Worm (Caenorhabditis elegans) whole organism, young adult: ENCODE measurements around the gene C29G2.6.

ENCODE experiments used
- B0019.2 ChIP-seq: fragments of 200-800 bp; sonication (Bioruptor generic); conservative IDR thresholded peaks from 2 replicates; pipeline ENCODE4 v1.3.6; 2022; ENCODE audit warnings: missing genetic modification reagents, missing genetic modification characterization, missing compliant biosample characterization
- B0035.1 ChIP-seq: sonication (generic microtip); optimal IDR thresholded peaks from 2 replicates; lab custom pipeline; 2016; ENCODE audit warnings: missing genetic modification characterization, mild to moderate bottlenecking, missing compliant biosample characterization, missing genotype, missing genetic modification reagents
- B0336.3 ChIP-seq: fragments of 200-800 bp; sonication (Bioruptor generic); IDR thresholded peaks from 2 replicates; pipeline ENCODE4 v1.3.6; 2022; ENCODE audit warnings: missing genetic modification characterization, missing compliant biosample characterization
- D2030.7 ChIP-seq: fragments of 200-800 bp; sonication (Bioruptor generic); IDR thresholded peaks from 2 replicates; pipeline ENCODE4 v1.3.6; 2022; ENCODE audit warnings: missing genetic modification reagents, missing genetic modification characterization, missing compliant biosample characterization
- F22D6.2 ChIP-seq: sonication (generic microtip); optimal IDR thresholded peaks from 2 replicates; lab custom pipeline; 2016; ENCODE audit warnings: mild to moderate bottlenecking, missing genetic modification characterization, missing compliant biosample characterization
- F49E8.2 ChIP-seq: sonication (generic microtip); optimal IDR thresholded peaks from 3 replicates; lab custom pipeline; 2017; ENCODE audit warnings: missing genetic modification characterization, mild to moderate bottlenecking, missing compliant biosample characterization, antibody characterized with exemption, moderate library complexity; ENCODE audit not compliant: insufficient read depth
- F57A8.1 ChIP-seq: fragments of 200-800 bp; sonication (Bioruptor generic); optimal IDR thresholded peaks from 2 replicates; lab custom pipeline; 2018; ENCODE audit warnings: mild to moderate bottlenecking, missing genetic modification characterization, moderate library complexity, missing compliant biosample characterization
- K11D2.4 ChIP-seq: fragments of 200-800 bp; sonication (Bioruptor generic); IDR thresholded peaks from 2 replicates; pipeline ENCODE4 v1.3.6; 2022; ENCODE audit warnings: missing genetic modification reagents, missing genetic modification characterization, missing compliant biosample characterization
- T26A5.8 ChIP-seq: sonication (generic microtip); optimal IDR thresholded peaks from 2 replicates; lab custom pipeline; 2016; ENCODE audit warnings: missing genetic modification characterization, missing compliant biosample characterization
- Y53F4B.3 ChIP-seq: fragments of 200-800 bp; sonication (Bioruptor generic); IDR thresholded peaks from 2 replicates; pipeline ENCODE4 v1.3.6; 2022; ENCODE audit warnings: missing genetic modification reagents, missing genetic modification characterization, missing compliant biosample characterization
- Y53G8AR.9 ChIP-seq: fragments of 200-800 bp; sonication (Bioruptor generic); conservative IDR thresholded peaks from 2 replicates; pipeline ENCODE4 v1.3.6; 2022; ENCODE audit warnings: missing genetic modification reagents, missing genetic modification characterization, missing compliant biosample characterization
- Y56A3A.18 ChIP-seq: fragments of 200-800 bp; sonication (Bioruptor generic); IDR thresholded peaks from 2 replicates; pipeline ENCODE4 v1.3.6; 2022; ENCODE audit warnings: missing genetic modification reagents, missing genetic modification characterization, missing compliant biosample characterization
- akir-1 ChIP-seq: fragments of 200-800 bp; sonication (Bioruptor generic); optimal IDR thresholded peaks from 2 replicates; lab custom pipeline; 2018; ENCODE audit warnings: mild to moderate bottlenecking, missing genetic modification characterization, moderate library complexity, missing compliant biosample characterization
- aptf-2 ChIP-seq: fragments of 200-800 bp; sonication (Bioruptor generic); conservative IDR thresholded peaks from 2 replicates; pipeline ENCODE4 v1.3.6; 2022; ENCODE audit warnings: missing genetic modification reagents, missing genetic modification characterization, missing compliant biosample characterization
- attf-5 ChIP-seq: fragments of 200-800 bp; sonication (Bioruptor generic); optimal IDR thresholded peaks from 2 replicates; lab custom pipeline; 2018; ENCODE audit warnings: mild to moderate bottlenecking, missing genetic modification characterization, missing compliant biosample characterization
- bed-1 ChIP-seq: fragments of 200-800 bp; sonication (Bioruptor generic); IDR thresholded peaks from 2 replicates; pipeline ENCODE4 v1.3.6; 2022; ENCODE audit warnings: missing genetic modification reagents, missing genetic modification characterization, missing compliant biosample characterization
- ccch-3 ChIP-seq: fragments of 200-800 bp; sonication (Bioruptor generic); optimal IDR thresholded peaks from 2 replicates; lab custom pipeline; 2018; ENCODE audit warnings: mild to moderate bottlenecking, missing genetic modification characterization, missing compliant biosample characterization
- cebp-2 ChIP-seq: fragments of 200-800 bp; sonication (Bioruptor generic); IDR thresholded peaks from 2 replicates; pipeline ENCODE4 v1.3.6; 2022; ENCODE audit warnings: missing genetic modification characterization, missing compliant biosample characterization
- ceh-100 ChIP-seq: fragments of 200-800 bp; sonication (Bioruptor generic); IDR thresholded peaks from 2 replicates; pipeline ENCODE4 v1.3.6; 2022; ENCODE audit warnings: missing genetic modification reagents, missing genetic modification characterization, missing compliant biosample characterization
- ceh-58 ChIP-seq: fragments of 200-800 bp; sonication (Bioruptor generic); IDR thresholded peaks from 2 replicates; pipeline ENCODE4 v1.3.6; 2022; ENCODE audit warnings: missing genetic modification characterization, missing compliant biosample characterization
- ceh-91 ChIP-seq: fragments of 200-800 bp; sonication (Bioruptor generic); IDR thresholded peaks from 2 replicates; pipeline ENCODE4 v1.3.6; 2022; ENCODE audit warnings: missing genetic modification reagents, missing genetic modification characterization, missing compliant biosample characterization
- chd-7 ChIP-seq: sonication (generic microtip); optimal IDR thresholded peaks from 2 replicates; lab custom pipeline; 2016; ENCODE audit warnings: mild to moderate bottlenecking, missing genetic modification characterization, moderate library complexity, missing compliant biosample characterization
- dox-1 ChIP-seq: fragments of 200-800 bp; sonication (Bioruptor generic); IDR thresholded peaks from 2 replicates; pipeline ENCODE4 v1.3.6; 2022; ENCODE audit warnings: missing genetic modification reagents, missing genetic modification characterization, missing compliant biosample characterization
- efl-1 ChIP-seq: fragments of 150-350 bp; optimal IDR thresholded peaks from 2 replicates; lab custom pipeline; 2014; ENCODE audit warnings: missing biosample characterization, missing genetic modification reagents, missing genetic modification characterization
- egl-44 ChIP-seq: fragments of 200-800 bp; sonication (Bioruptor generic); IDR thresholded peaks from 2 replicates; pipeline ENCODE4 v1.3.6; 2022; ENCODE audit warnings: missing genetic modification reagents, missing genetic modification characterization, missing compliant biosample characterization
- gei-17 ChIP-seq: fragments of 200-800 bp; sonication (Bioruptor generic); optimal IDR thresholded peaks from 2 replicates; lab custom pipeline; 2018; ENCODE audit warnings: mild to moderate bottlenecking, missing genetic modification characterization, missing compliant biosample characterization
- hrde-1 ChIP-seq: sonication (generic microtip); optimal IDR thresholded peaks from 2 replicates; lab custom pipeline; 2016; ENCODE audit warnings: missing genetic modification characterization, mild to moderate bottlenecking, missing compliant biosample characterization, moderate library complexity, missing genotype, missing genetic modification reagents, borderline replicate concordance
- hsf-1 ChIP-seq: fragments of 200-800 bp; sonication (Bioruptor generic); IDR thresholded peaks from 2 replicates; pipeline ENCODE4 v1.3.6; 2022; ENCODE audit warnings: missing genetic modification reagents, missing genetic modification characterization, missing compliant biosample characterization
- let-607 ChIP-seq, 2 experiments: fragments of 200-800 bp in 1 of 2; sonication (Bioruptor generic) in 1 of 2; sonication (generic microtip) in 1 of 2; optimal IDR thresholded peaks; 2 replicates each; lab custom pipeline; 2016 to 2018; ENCODE audit warnings: mild to moderate bottlenecking in 2 of 2, missing compliant biosample characterization in 2 of 2, missing genetic modification characterization in 2 of 2, moderate library complexity in 2 of 2, missing genotype in 1 of 2
- lin-40 ChIP-seq: sonication (generic microtip); optimal IDR thresholded peaks from 2 replicates; lab custom pipeline; 2016; ENCODE audit warnings: missing genetic modification characterization, mild to moderate bottlenecking, missing compliant biosample characterization, missing genotype, missing genetic modification reagents
- lin-54 ChIP-seq: fragments of 200-800 bp; sonication (Bioruptor generic); optimal IDR thresholded peaks from 2 replicates; lab custom pipeline; 2018; ENCODE audit warnings: mild to moderate bottlenecking, missing genetic modification characterization, missing compliant biosample characterization
- madf-10 ChIP-seq: sonication (generic microtip); optimal IDR thresholded peaks from 2 replicates; lab custom pipeline; 2016; ENCODE audit warnings: mild to moderate bottlenecking, missing genetic modification characterization, missing compliant biosample characterization
- madf-6 ChIP-seq: fragments of 200-800 bp; sonication (Bioruptor generic); IDR thresholded peaks from 2 replicates; pipeline ENCODE4 v1.3.6; 2022; ENCODE audit warnings: missing genetic modification reagents, missing genetic modification characterization, missing compliant biosample characterization
- madf-8 ChIP-seq: fragments of 200-800 bp; sonication (Bioruptor generic); conservative IDR thresholded peaks from 2 replicates; pipeline ENCODE4 v1.3.6; 2022; ENCODE audit warnings: missing genetic modification reagents, missing genetic modification characterization, missing compliant biosample characterization
- mcd-1 ChIP-seq: fragments of 200-800 bp; sonication (Bioruptor generic); IDR thresholded peaks from 2 replicates; pipeline ENCODE4 v1.3.6; 2022; ENCODE audit warnings: missing genetic modification reagents, missing genetic modification characterization, missing compliant biosample characterization
- mes-4 ChIP-seq: sonication (generic microtip); optimal IDR thresholded peaks from 2 replicates; lab custom pipeline; 2016; ENCODE audit warnings: missing genotype, missing genetic modification characterization, missing compliant biosample characterization
- nfya-1 ChIP-seq: sonication (generic microtip); optimal IDR thresholded peaks from 2 replicates; lab custom pipeline; 2017; ENCODE audit warnings: antibody characterized with exemption, missing compliant biosample characterization, missing genetic modification characterization, borderline replicate concordance; ENCODE audit not compliant: insufficient read depth
- nfyb-1 ChIP-seq: fragments of 200-800 bp; sonication (Bioruptor generic); IDR thresholded peaks from 2 replicates; pipeline ENCODE4 v1.3.6; 2022; ENCODE audit warnings: missing genetic modification reagents, missing genetic modification characterization, missing compliant biosample characterization
- nhr-120 ChIP-seq: fragments of 200-800 bp; sonication (Bioruptor generic); IDR thresholded peaks from 2 replicates; pipeline ENCODE4 v1.3.6; 2022; ENCODE audit warnings: missing genetic modification characterization, missing compliant biosample characterization
- nhr-179 ChIP-seq: sonication (generic microtip); optimal IDR thresholded peaks from 2 replicates; lab custom pipeline; 2016; ENCODE audit warnings: mild to moderate bottlenecking, missing genetic modification characterization, missing compliant biosample characterization
- nhr-90 ChIP-seq: sonication (generic microtip); optimal IDR thresholded peaks from 2 replicates; lab custom pipeline; 2016; ENCODE audit warnings: missing genotype, mild to moderate bottlenecking, missing genetic modification characterization, missing compliant biosample characterization
- rpc-1 ChIP-seq, 2 experiments: fragments of 150-350 bp in 1 of 2; sonication (generic microtip) in 1 of 2; optimal IDR thresholded peaks; 2 replicates each; lab custom pipeline; 2014 to 2018; ENCODE audit warnings: missing biosample characterization in 1 of 2, missing genetic modification characterization in 1 of 2, missing genetic modification reagents in 1 of 2, missing genotype in 1 of 2
- snpc-1.1 ChIP-seq: sonication (generic microtip); optimal IDR thresholded peaks from 2 replicates; lab custom pipeline; 2017; ENCODE audit warnings: missing genetic modification characterization, mild to moderate bottlenecking, missing compliant biosample characterization, antibody characterized with exemption, moderate library complexity, missing genotype, missing genetic modification reagents; ENCODE audit not compliant: insufficient read depth
- somi-1 ChIP-seq: fragments of 200-800 bp; sonication (Bioruptor generic); optimal IDR thresholded peaks from 2 replicates; lab custom pipeline; 2018; ENCODE audit warnings: mild to moderate bottlenecking, missing genetic modification characterization, missing compliant biosample characterization
- tbp1 ChIP-seq: fragments of 200-800 bp; sonication (Bioruptor generic); optimal IDR thresholded peaks from 2 replicates; lab custom pipeline; 2018; ENCODE audit warnings: mild to moderate bottlenecking, missing genetic modification characterization, missing compliant biosample characterization
- unc-62 ChIP-seq: fragments of 150-350 bp; optimal IDR thresholded peaks from 2 replicates; lab custom pipeline; 2014; ENCODE audit warnings: missing biosample characterization, missing genetic modification reagents, missing genetic modification characterization
- xnd-1 ChIP-seq: sonication (generic microtip); optimal IDR thresholded peaks from 2 replicates; lab custom pipeline; 2016; ENCODE audit warnings: missing genotype, missing genetic modification reagents, missing genetic modification characterization, missing compliant biosample characterization
- zim-3 ChIP-seq: sonication (generic microtip); optimal IDR thresholded peaks from 2 replicates; lab custom pipeline; 2017; ENCODE audit warnings: mild to moderate bottlenecking, missing genetic modification characterization, moderate library complexity, missing compliant biosample characterization

C29G2.6 gene

DNA sequence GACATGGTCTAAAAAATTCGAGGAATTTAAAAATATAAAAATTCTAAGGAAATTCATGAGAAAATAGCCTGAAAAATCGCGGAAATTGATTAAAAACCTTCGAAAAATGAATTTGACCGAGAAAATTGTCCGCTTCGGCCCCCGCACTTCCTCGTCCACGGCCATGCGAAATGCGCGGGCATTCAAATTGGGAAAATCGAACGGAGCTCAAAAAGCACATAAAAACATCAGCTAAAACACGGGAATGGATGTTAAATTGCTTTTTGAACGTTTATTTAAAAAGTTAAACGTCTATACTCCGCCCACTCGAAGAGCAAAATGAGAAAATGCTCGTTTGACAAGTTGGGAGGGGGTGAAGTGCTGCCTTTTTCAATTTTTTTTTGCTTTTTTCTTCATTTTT is 17.3 kb upstream of the C29G2.6 start, which contains the start of gene F53E10.6 (continued):
- TF ChIP-seq gei-17 (GFP tag; lab: Kevin White, UChicago) (no peak), tbp1 (no peak), dox-1 (peak; percentile 55; the same call in 1 of the 2 replicates), ceh-100 (no peak), nhr-179 (tag; lab: Kevin White, UChicago) (no peak), nfyb-1 (GFP tag; lab: Robert Waterston, UW) (no peak), somi-1 (GFP tag; lab: Kevin White, UChicago) (no peak), madf-8 (GFP tag; lab: Robert Waterston, UW) (no peak), F57A8.1 (GFP tag; lab: Kevin White, UChicago) (no peak), madf-6 (GFP tag; lab: Robert Waterston, UW) (peak; percentile 62), aptf-2 (GFP tag; lab: Robert Waterston, UW) (no peak), ceh-58 (GFP tag; lab: Robert Waterston, UW) (no peak), cebp-2 (GFP tag; lab: Robert Waterston, UW) (no peak), nhr-90 (tag; lab: Kevin White, UChicago) (no peak), bed-1 (no peak), F22D6.2 (no peak), let-607 (tag; optimal IDR thresholded peaks at IDR 0.05; lab: Kevin White, UChicago) (no peak), snpc-1.1 (tag; lab: Kevin White, UChicago) (no peak), egl-44 (GFP tag; lab: Robert Waterston, UW) (no peak), unc-62 (no peak), akir-1 (GFP tag; lab: Kevin White, UChicago) (no peak), Y53G8AR.9 (GFP tag; lab: Robert Waterston, UW) (no peak), Y53F4B.3 (GFP tag; lab: Robert Waterston, UW) (no peak), mcd-1 (GFP tag; lab: Robert Waterston, UW) (peak; percentile 71), nfya-1 (tag; lab: Kevin White, UChicago) (no peak), ceh-91 (GFP tag; lab: Robert Waterston, UW) (no peak), mes-4 (tag; lab: Kevin White, UChicago) (no peak), chd-7 (tag; lab: Kevin White, UChicago) (no peak), xnd-1 (tag; lab: Kevin White, UChicago) (no peak), rpc-1 (optimal IDR thresholded peaks at IDR 0.05; lab: Kevin White, UChicago) (no peak), rpc-1 (tag; optimal IDR thresholded peaks at IDR 0.05; lab: Kevin White, UChicago) (no peak), hrde-1 (no peak), B0336.3 (no peak), nhr-120 (GFP tag; lab: Robert Waterston, UW) (no peak), hsf-1 (GFP tag; lab: Robert Waterston, UW) (no peak), B0035.1 (tag; lab: Kevin White, UChicago) (no peak), lin-40 (tag; lab: Kevin White, UChicago) (no peak), attf-5 (GFP tag; lab: Kevin White, UChicago) (no peak), ccch-3 (GFP tag; lab: Kevin White, UChicago) (no peak), Y56A3A.18 (GFP tag; lab: Robert Waterston, UW) (no peak), efl-1 (GFP tag; lab: Kevin White, UChicago) (peak; percentile 58), lin-54 (GFP tag; lab: Kevin White, UChicago) (peak; percentile 86), T26A5.8 (tag; lab: Kevin White, UChicago) (no peak), B0019.2 (no peak), D2030.7 (GFP tag; lab: Robert Waterston, UW) (0 out of 2 replicates have a peak, but pooled peaks have one; percentile 23), K11D2.4 (GFP tag; lab: Robert Waterston, UW) (no peak), F49E8.2 (tag; lab: Kevin White, UChicago) (no peak), zim-3 (tag; lab: Kevin White, UChicago) (no peak), madf-10 (no peak)
